Fruit fly (Drosophila melanogaster) whole organism, adult: ENCODE measurements around the gene CG5151.

ENCODE experiments used
- CG11617 ChIP-seq: fragments of 200-800 bp; sonication (Bioruptor generic); optimal IDR thresholded peaks from 2 replicates; lab custom pipeline; 2017; ENCODE audit warnings: mild to moderate bottlenecking, missing biosample characterization, missing genetic modification reagents, missing genetic modification characterization
- CG1620 ChIP-seq: fragments of 200-800 bp; sonication (Bioruptor generic); optimal IDR thresholded peaks from 2 replicates; lab custom pipeline; 2016; ENCODE audit warnings: missing biosample characterization, missing genetic modification characterization
- CG33017 ChIP-seq: fragments of 200-800 bp; sonication (Bioruptor generic); optimal IDR thresholded peaks from 2 replicates; lab custom pipeline; 2018; ENCODE audit warnings: missing biosample characterization, mild to moderate bottlenecking, missing genetic modification characterization, moderate library complexity
- CG7045 ChIP-seq: fragments of 200-800 bp; sonication (Bioruptor generic); optimal IDR thresholded peaks from 2 replicates; lab custom pipeline; 2017; ENCODE audit warnings: missing biosample characterization, mild to moderate bottlenecking, missing genetic modification characterization
- Clk ChIP-seq: fragments of 200-800 bp; sonication (Bioruptor generic); optimal IDR thresholded peaks from 2 replicates; lab custom pipeline; 2017; ENCODE audit warnings: missing biosample characterization, missing genetic modification characterization
- Crg-1 ChIP-seq: fragments of 200-800 bp; sonication (Bioruptor generic); optimal IDR thresholded peaks from 2 replicates; lab custom pipeline; 2016; ENCODE audit warnings: missing biosample characterization, missing genetic modification characterization
- cic ChIP-seq: fragments of 200-800 bp; sonication (Bioruptor generic); optimal IDR thresholded peaks from 2 replicates; lab custom pipeline; 2017; ENCODE audit warnings: missing biosample characterization, mild to moderate bottlenecking, missing genetic modification characterization, moderate library complexity
- cnc ChIP-seq, 2 experiments: fragments of >200 bp; optimal IDR thresholded peaks; 2 replicates each; lab custom pipeline; 2017
- ovo ChIP-seq: fragments of 200-800 bp; sonication (Bioruptor generic); optimal IDR thresholded peaks from 2 replicates; lab custom pipeline; 2016; ENCODE audit warnings: missing biosample characterization, missing genetic modification characterization
- pad ChIP-seq: fragments of 200-800 bp; sonication (Bioruptor generic); optimal IDR thresholded peaks from 3 replicates; lab custom pipeline; 2017; ENCODE audit warnings: missing biosample characterization, missing genetic modification characterization, mild to moderate bottlenecking, moderate library complexity, missing genetic modification reagents

- TF ChIP-seq CG33017: no peak
- TF ChIP-seq cic (GFP tag; lab: Kevin White, UChicago): no peak
- no peak for TF ChIP-seq pad (GFP tag; lab: Kevin White, UChicago)
- no peak for TF ChIP-seq CG11617 (GFP tag; lab: Kevin White, UChicago)
- no peak for TF ChIP-seq ovo (GFP tag; lab: Kevin White, UChicago)
- TF ChIP-seq Crg-1 (GFP tag; lab: Kevin White, UChicago): no peak
- no peak for TF ChIP-seq Clk
- TF ChIP-seq CG7045: no peak
- no peak for TF ChIP-seq CG1620 (GFP tag; lab: Kevin White, UChicago)
- no peak for TF ChIP-seq cnc (optimal IDR thresholded peaks at IDR 0.05; lab: Kevin White, UChicago)
Observed at dm6 chr3L:16201028-16201427, 36.5 kb upstream of the CG5151 start, which contains the start of gene dls.
